Fruit fly (Drosophila melanogaster) whole organism, prepupa: ENCODE results near the gene CG4829.

Source experiments
- Blimp-1 ChIP-seq: fragments of 200-800 bp; sonication (Bioruptor generic); optimal IDR thresholded peaks from 3 replicates; lab custom pipeline; 2017; ENCODE audit warnings: missing biosample characterization, missing genetic modification characterization, mild to moderate bottlenecking, moderate library complexity, missing genetic modification reagents
- CG10669 ChIP-seq: fragments of 200-800 bp; sonication (Bioruptor generic); optimal IDR thresholded peaks from 3 replicates; lab custom pipeline; 2018; ENCODE audit warnings: missing biosample characterization, mild to moderate bottlenecking, missing genetic modification characterization, moderate library complexity
- CG11762 ChIP-seq: fragments of 200-800 bp; sonication (Bioruptor generic); optimal IDR thresholded peaks from 3 replicates; lab custom pipeline; 2016; ENCODE audit warnings: missing biosample characterization, missing genetic modification characterization; ENCODE audit not compliant: insufficient read depth
- CG15336 ChIP-seq: fragments of 200-800 bp; sonication (Bioruptor generic); IDR thresholded peaks from 2 replicates; pipeline ENCODE4 v1.3.6; 2022; ENCODE audit warnings: missing biosample characterization, missing genetic modification characterization
- CG1621 ChIP-seq: fragments of 200-800 bp; sonication (Bioruptor generic); optimal IDR thresholded peaks from 3 replicates; lab custom pipeline; 2018; ENCODE audit warnings: missing biosample characterization, mild to moderate bottlenecking, missing genetic modification characterization
- CG16779 ChIP-seq: fragments of 200-800 bp; sonication (Bioruptor generic); optimal IDR thresholded peaks from 3 replicates; lab custom pipeline; 2017; ENCODE audit warnings: missing biosample characterization, mild to moderate bottlenecking, missing genetic modification characterization
- CG3032 ChIP-seq: fragments of 200-800 bp; optimal IDR thresholded peaks from 2 replicates; lab custom pipeline; 2019; ENCODE audit warnings: missing biosample characterization, mild to moderate bottlenecking, missing genetic modification characterization, moderate library complexity
- CG32006 ChIP-seq: fragments of 200-800 bp; sonication (Bioruptor generic); optimal IDR thresholded peaks from 3 replicates; lab custom pipeline; 2017; ENCODE audit warnings: missing biosample characterization, mild to moderate bottlenecking, missing genetic modification characterization
- CG34406 ChIP-seq: fragments of 200-800 bp; sonication (Bioruptor generic); optimal IDR thresholded peaks from 3 replicates; lab custom pipeline; 2016; ENCODE audit warnings: missing biosample characterization, missing genetic modification characterization
- CG3919 ChIP-seq: fragments of 200-800 bp; sonication (Bioruptor generic); optimal IDR thresholded peaks from 3 replicates; lab custom pipeline; 2016; ENCODE audit warnings: missing biosample characterization, missing genetic modification characterization
- CG4318 ChIP-seq: fragments of 200-800 bp; sonication (Bioruptor generic); optimal IDR thresholded peaks from 3 replicates; lab custom pipeline; 2017; ENCODE audit warnings: missing biosample characterization, mild to moderate bottlenecking, missing genetic modification characterization
- CG6163 ChIP-seq: fragments of 200-800 bp; sonication (Bioruptor generic); IDR thresholded peaks from 3 replicates; pipeline ENCODE4 v1.3.6; 2022; ENCODE audit warnings: missing biosample characterization, missing genetic modification characterization
- CG6276 ChIP-seq: fragments of 200-800 bp; sonication (Bioruptor generic); optimal IDR thresholded peaks from 2 replicates; lab custom pipeline; 2017; ENCODE audit warnings: missing biosample characterization, mild to moderate bottlenecking, missing genetic modification characterization
- CG6792 ChIP-seq: fragments of 200-800 bp; sonication (Bioruptor generic); optimal IDR thresholded peaks from 3 replicates; lab custom pipeline; 2016; ENCODE audit warnings: missing biosample characterization, missing genetic modification characterization
- CG6854 ChIP-seq: fragments of 200-800 bp; sonication (Bioruptor generic); optimal IDR thresholded peaks from 2 replicates; lab custom pipeline; 2017; ENCODE audit warnings: missing biosample characterization, mild to moderate bottlenecking, missing genetic modification characterization
- CG7368 ChIP-seq: fragments of 200-800 bp; sonication (Bioruptor generic); optimal IDR thresholded peaks from 3 replicates; lab custom pipeline; 2016; ENCODE audit warnings: missing biosample characterization, missing genetic modification characterization
- CG8119 ChIP-seq: fragments of 200-800 bp; sonication (Bioruptor generic); IDR thresholded peaks from 3 replicates; pipeline ENCODE4 v1.3.6; 2022; ENCODE audit warnings: missing biosample characterization, missing genetic modification characterization
- CG8632 ChIP-seq: fragments of 200-800 bp; sonication (Bioruptor generic); optimal IDR thresholded peaks from 3 replicates; lab custom pipeline; 2016; ENCODE audit warnings: missing biosample characterization, missing genetic modification characterization
- CG9139 ChIP-seq: fragments of 200-800 bp; sonication (Bioruptor generic); optimal IDR thresholded peaks from 3 replicates; lab custom pipeline; 2017; ENCODE audit warnings: missing biosample characterization, mild to moderate bottlenecking, missing genetic modification characterization
- Eip75B ChIP-seq: fragments of 200-800 bp; sonication (Bioruptor generic); optimal IDR thresholded peaks from 3 replicates; lab custom pipeline; 2016; ENCODE audit warnings: missing biosample characterization, missing genetic modification characterization
- Eip78C ChIP-seq: fragments of 200-800 bp; sonication (Bioruptor generic); peaks from one replicate; lab custom pipeline; 2016; ENCODE audit warnings: missing biosample characterization, missing genetic modification characterization
- Eip93F ChIP-seq: fragments of 200-800 bp; sonication (Bioruptor generic); optimal IDR thresholded peaks from 2 replicates; lab custom pipeline; 2016; ENCODE audit warnings: missing biosample characterization, mild to moderate bottlenecking, missing genetic modification characterization
- Ets21C ChIP-seq: fragments of 200-800 bp; sonication (Bioruptor generic); optimal IDR thresholded peaks from 3 replicates; lab custom pipeline; 2016; ENCODE audit warnings: missing biosample characterization, missing genetic modification characterization
- Ets96B ChIP-seq: fragments of 200-800 bp; optimal IDR thresholded peaks from 2 replicates; lab custom pipeline; 2019; ENCODE audit warnings: missing biosample characterization, mild to moderate bottlenecking, missing genetic modification characterization, moderate library complexity
- Gug ChIP-seq: fragments of 200-800 bp; sonication (Bioruptor generic); IDR thresholded peaks from 2 replicates; pipeline ENCODE4 v1.3.6; 2022; ENCODE audit warnings: missing biosample characterization, missing genetic modification characterization
- Hr4 ChIP-seq: fragments of 200-800 bp; sonication (Bioruptor generic); optimal IDR thresholded peaks from 3 replicates; lab custom pipeline; 2016; ENCODE audit warnings: missing biosample characterization, missing genetic modification characterization
- Lpt ChIP-seq: fragments of 200-800 bp; sonication (Bioruptor generic); optimal IDR thresholded peaks from 3 replicates; lab custom pipeline; 2016; ENCODE audit warnings: missing biosample characterization, missing genetic modification characterization
- Met ChIP-seq: fragments of 200-800 bp; sonication (Bioruptor generic); optimal IDR thresholded peaks from 3 replicates; lab custom pipeline; 2016; ENCODE audit warnings: missing biosample characterization, missing genetic modification characterization
- OdsH ChIP-seq: fragments of 200-800 bp; sonication (Bioruptor generic); optimal IDR thresholded peaks from 3 replicates; lab custom pipeline; 2016; ENCODE audit warnings: missing biosample characterization, missing genetic modification characterization
- Smox ChIP-seq: fragments of 200-800 bp; sonication (Bioruptor generic); optimal IDR thresholded peaks from 3 replicates; lab custom pipeline; 2016; ENCODE audit warnings: missing biosample characterization, missing genetic modification characterization
- Sox102F ChIP-seq: fragments of 200-800 bp; sonication (Bioruptor generic); optimal IDR thresholded peaks from 2 replicates; lab custom pipeline; 2016; ENCODE audit warnings: missing biosample characterization, mild to moderate bottlenecking, missing genetic modification characterization
- Sox14 ChIP-seq: fragments of 200-800 bp; sonication (Bioruptor generic); optimal IDR thresholded peaks from 3 replicates; lab custom pipeline; 2016; ENCODE audit warnings: missing biosample characterization, missing genetic modification characterization
- Sox15 ChIP-seq: fragments of 200-800 bp; sonication (Bioruptor generic); optimal IDR thresholded peaks from 3 replicates; lab custom pipeline; 2016; ENCODE audit warnings: missing biosample characterization, missing genetic modification characterization
- acj6 ChIP-seq: fragments of 200-800 bp; sonication (Bioruptor generic); optimal IDR thresholded peaks from 3 replicates; lab custom pipeline; 2016; ENCODE audit warnings: missing biosample characterization, missing genetic modification characterization
- eg ChIP-seq: fragments of 200-800 bp; sonication (Bioruptor generic); IDR thresholded peaks from 3 replicates; pipeline ENCODE4 v1.3.6; 2022; ENCODE audit warnings: missing biosample characterization, missing genetic modification characterization
- esn ChIP-seq: fragments of 200-800 bp; sonication (Bioruptor generic); optimal IDR thresholded peaks from 2 replicates; lab custom pipeline; 2016; ENCODE audit warnings: missing biosample characterization, mild to moderate bottlenecking, missing genetic modification characterization, moderate library complexity
- fd59A ChIP-seq: fragments of 200-800 bp; sonication (Bioruptor generic); optimal IDR thresholded peaks from 2 replicates; lab custom pipeline; 2017; ENCODE audit warnings: missing biosample characterization, mild to moderate bottlenecking, missing genetic modification characterization, missing genetic modification reagents
- fkh ChIP-seq: fragments of 200-800 bp; sonication (Bioruptor generic); optimal IDR thresholded peaks from 3 replicates; lab custom pipeline; 2017; ENCODE audit warnings: missing biosample characterization, mild to moderate bottlenecking, missing genetic modification characterization, moderate library complexity
- pdm3 ChIP-seq: fragments of 200-800 bp; sonication (Bioruptor generic); optimal IDR thresholded peaks from 3 replicates; lab custom pipeline; 2016; ENCODE audit warnings: missing biosample characterization, missing genetic modification characterization
- salr ChIP-seq, 2 experiments: fragments of 200-800 bp; sonication (Bioruptor generic); optimal IDR thresholded peaks; 3 replicates each; lab custom pipeline; 2016 to 2018; ENCODE audit warnings: missing biosample characterization in 2 of 2, missing genetic modification characterization in 2 of 2, mild to moderate bottlenecking in 1 of 2
- spab ChIP-seq: fragments of 200-800 bp; sonication (Bioruptor generic); optimal IDR thresholded peaks from 2 replicates; lab custom pipeline; 2017; ENCODE audit warnings: missing biosample characterization, mild to moderate bottlenecking, missing genetic modification characterization, missing genetic modification reagents
- ss ChIP-seq, 2 experiments: fragments of 200-800 bp; sonication (Bioruptor generic); optimal IDR thresholded peaks; 2 replicates in 1 of 2; 3 replicates in 1 of 2; lab custom pipeline; 2017 to 2018; ENCODE audit warnings: mild to moderate bottlenecking in 2 of 2, missing biosample characterization in 2 of 2, missing genetic modification characterization in 2 of 2, moderate library complexity in 1 of 2
- topi ChIP-seq: fragments of 200-800 bp; sonication (Bioruptor generic); optimal IDR thresholded peaks from 3 replicates; lab custom pipeline; 2016; ENCODE audit warnings: missing biosample characterization, missing genetic modification characterization
- vri ChIP-seq: fragments of 200-800 bp; sonication (Bioruptor generic); optimal IDR thresholded peaks from 3 replicates; lab custom pipeline; 2016; ENCODE audit warnings: missing biosample characterization, mild to moderate bottlenecking, missing genetic modification characterization

CG4829 gene

dm6 chrX:16830081-16830480 lies 18.6 kb downstream of the CG4829 start (continued):
- TF ChIP-seq Ets21C (no peak), eg (no peak), CG3919 (GFP tag; lab: Kevin White, UChicago) (no peak), CG10669 (GFP tag; lab: Kevin White, UChicago) (no peak), Ets96B (tag; lab: Kevin White, UChicago) (no peak), pdm3 (GFP tag; lab: Kevin White, UChicago) (no peak), ss (GFP tag; optimal IDR thresholded peaks at IDR 0.05; lab: Kevin White, UChicago) (no peak), vri (GFP tag; lab: Kevin White, UChicago) (no peak), CG6792 (GFP tag; lab: Kevin White, UChicago) (no peak), esn (peak; percentile 1), CG7368 (GFP tag; lab: Kevin White, UChicago) (no peak), CG9139 (no peak), CG6276 (GFP tag; lab: Kevin White, UChicago) (no peak), Gug (GFP tag; lab: Robert Waterston, UW) (no peak), CG32006 (peak; percentile 36), Met (GFP tag; lab: Kevin White, UChicago) (no peak)

- TF ChIP-seq Ets96B (tag; lab: Kevin White, UChicago) (no peak), Sox102F (GFP tag; lab: Kevin White, UChicago) (no peak), Smox (GFP tag; lab: Kevin White, UChicago) (no peak), Blimp-1 (GFP tag; lab: Kevin White, UChicago) (no peak), acj6 (GFP tag; lab: Kevin White, UChicago) (no peak), CG15336 (no peak), Eip93F (no peak), CG8119 (GFP tag; lab: Robert Waterston, UW) (no peak), CG11762 (GFP tag; lab: Kevin White, UChicago) (no peak), Met (GFP tag; lab: Kevin White, UChicago) (no peak), CG4318 (GFP tag; lab: Kevin White, UChicago) (no peak), pdm3 (GFP tag; lab: Kevin White, UChicago) (no peak), CG6792 (GFP tag; lab: Kevin White, UChicago) (no peak), Hr4 (GFP tag; lab: Kevin White, UChicago) (no peak), CG6854 (no peak), CG1621 (no peak), CG7368 (GFP tag; lab: Kevin White, UChicago) (no peak), CG16779 (no peak), CG6163 (GFP tag; lab: Robert Waterston, UW) (no peak)
Measured at dm6 chrX:16831848-16832247, 20.3 kb downstream of the CG4829 start.

- TF ChIP-seq salr (GFP tag; optimal IDR thresholded peaks at IDR 0.05; lab: Kevin White, UChicago) = peak; percentile 68 to 75
- peak; percentile 62 for TF ChIP-seq Sox15 (GFP tag; lab: Kevin White, UChicago)
- peak; percentile 49 for TF ChIP-seq Sox102F (GFP tag; lab: Kevin White, UChicago)
- TF ChIP-seq OdsH (GFP tag; lab: Kevin White, UChicago) = peak; percentile 84
- TF ChIP-seq Eip78C (GFP tag; lab: Kevin White, UChicago) = peak; percentile 96
- TF ChIP-seq vri (GFP tag; lab: Kevin White, UChicago) = no peak
- TF ChIP-seq eg = peak; percentile 92
- peak; percentile 89 for TF ChIP-seq CG10669 (GFP tag; lab: Kevin White, UChicago)
- TF ChIP-seq esn = peak; percentile 62
- peak; percentile 79 for TF ChIP-seq CG7368 (GFP tag; lab: Kevin White, UChicago)
- peak; percentile 84 for TF ChIP-seq CG3032 (tag; lab: Kevin White, UChicago)
- peak; percentile 86 for TF ChIP-seq Ets96B (tag; lab: Kevin White, UChicago)
- peak; percentile 78 for TF ChIP-seq CG8632 (GFP tag; lab: Kevin White, UChicago)
- peak; percentile 87 for TF ChIP-seq pdm3 (GFP tag; lab: Kevin White, UChicago)
- TF ChIP-seq fd59A (GFP tag; lab: Kevin White, UChicago) = peak; percentile 81
- TF ChIP-seq Eip75B (GFP tag; lab: Kevin White, UChicago) = peak; percentile 84
- no peak for TF ChIP-seq CG6854
- peak; percentile 87 for TF ChIP-seq CG15336
- peak; percentile 90 for TF ChIP-seq CG6163 (GFP tag; lab: Robert Waterston, UW)
- TF ChIP-seq Sox14 (GFP tag; lab: Kevin White, UChicago) = peak; percentile 82
- TF ChIP-seq Smox (GFP tag; lab: Kevin White, UChicago) = peak; percentile 52
- peak; percentile 75 for TF ChIP-seq CG16779
- no peak for TF ChIP-seq fkh (GFP tag; lab: Kevin White, UChicago)
- TF ChIP-seq Lpt (GFP tag; lab: Kevin White, UChicago) = peak; percentile 85
- TF ChIP-seq CG8119 (GFP tag; lab: Robert Waterston, UW) = peak; percentile 89
- peak; percentile 65 for TF ChIP-seq CG34406 (GFP tag; lab: Kevin White, UChicago)
- peak; percentile 73 for TF ChIP-seq topi (GFP tag; lab: Kevin White, UChicago)
- TF ChIP-seq ss (GFP tag; optimal IDR thresholded peaks at IDR 0.05; lab: Kevin White, UChicago) = peak; percentile 84 to 87
- TF ChIP-seq spab (GFP tag; lab: Kevin White, UChicago) = peak; percentile 79
- peak; percentile 62 for TF ChIP-seq CG4318 (GFP tag; lab: Kevin White, UChicago)
- TF ChIP-seq acj6 (GFP tag; lab: Kevin White, UChicago) = peak; percentile 85
- no peak for TF ChIP-seq Blimp-1 (GFP tag; lab: Kevin White, UChicago)
- peak; percentile 56 for TF ChIP-seq Met (GFP tag; lab: Kevin White, UChicago)
Measured at dm6 chrX:16833097-16833496, 21.6 kb downstream of the CG4829 start.
